Worm (Caenorhabditis elegans) whole organism, L4 larva: Measurements from ENCODE around the gene C47E8.11.

Experiments
- D1046.2 ChIP-seq: fragments of 200-800 bp; sonication (Bioruptor generic); IDR thresholded peaks from 2 replicates; pipeline ENCODE4 v1.3.6; 2022; ENCODE audit warnings: missing genetic modification characterization, missing compliant biosample characterization
- T26A8.4 ChIP-seq: fragments of 200-800 bp; sonication (Bioruptor generic); IDR thresholded peaks from 2 replicates; pipeline ENCODE4 v1.3.6; 2022; ENCODE audit warnings: missing genetic modification characterization, missing compliant biosample characterization
- Y5F2A.4 ChIP-seq: fragments of 200-800 bp; sonication (Bioruptor generic); optimal IDR thresholded peaks from 2 replicates; lab custom pipeline; 2018; ENCODE audit warnings: mild to moderate bottlenecking, missing genetic modification characterization, missing compliant biosample characterization
- ZK337.2 ChIP-seq: fragments of 200-800 bp; sonication (Bioruptor generic); IDR thresholded peaks from 2 replicates; pipeline ENCODE4 v1.3.6; 2022; ENCODE audit warnings: missing genetic modification reagents, missing genetic modification characterization, missing compliant biosample characterization
- aha-1 ChIP-seq: fragments of 150-350 bp; peaks from one replicate; lab custom pipeline; 2014; ENCODE audit warnings: missing biosample characterization, missing genetic modification characterization
- attf-4 ChIP-seq: sonication (generic microtip); optimal IDR thresholded peaks from 3 replicates; lab custom pipeline; 2017; ENCODE audit warnings: missing biosample characterization, missing genetic modification characterization
- ceh-44 ChIP-seq: fragments of 200-800 bp; sonication (Bioruptor generic); IDR thresholded peaks from 2 replicates; pipeline ENCODE4 v1.3.6; 2022; ENCODE audit warnings: missing genetic modification reagents, missing genetic modification characterization, missing compliant biosample characterization
- ceh-82 ChIP-seq: sonication (generic microtip); optimal IDR thresholded peaks from 2 replicates; lab custom pipeline; 2017; ENCODE audit warnings: missing biosample characterization, missing genetic modification characterization
- ctbp-1 ChIP-seq: fragments of 200-800 bp; sonication (Bioruptor generic); IDR thresholded peaks from 2 replicates; pipeline ENCODE4 v1.3.6; 2022; ENCODE audit warnings: missing genetic modification reagents, missing genetic modification characterization, missing compliant biosample characterization
- daf-12 ChIP-seq: fragments of 150-350 bp; optimal IDR thresholded peaks from 2 replicates; lab custom pipeline; 2014; ENCODE audit warnings: missing biosample characterization, missing genetic modification reagents, missing genetic modification characterization
- daf-16 ChIP-seq, 3 experiments: sonication (generic microtip); optimal IDR thresholded peaks; 2 replicates each; lab custom pipeline; 2016 to 2017; ENCODE audit warnings: missing genetic modification characterization in 3 of 3, missing genetic modification reagents in 3 of 3, mild to moderate bottlenecking in 2 of 3, missing compliant biosample characterization in 2 of 3, missing biosample characterization in 1 of 3, moderate library complexity in 1 of 3
- dmd-6 ChIP-seq: fragments of 200-800 bp; sonication (Bioruptor generic); IDR thresholded peaks from 2 replicates; pipeline ENCODE4 v1.3.6; 2022; ENCODE audit warnings: missing genetic modification reagents, missing genetic modification characterization, missing compliant biosample characterization
- dmd-8 ChIP-seq: fragments of 200-800 bp; sonication (Bioruptor generic); IDR thresholded peaks from 2 replicates; pipeline ENCODE4 v1.3.6; 2022; ENCODE audit warnings: missing genetic modification characterization, missing compliant biosample characterization
- duxl-1 ChIP-seq: sonication (generic microtip); optimal IDR thresholded peaks from 2 replicates; lab custom pipeline; 2016; ENCODE audit warnings: mild to moderate bottlenecking, missing genetic modification characterization, moderate library complexity, missing compliant biosample characterization; ENCODE audit not compliant: poor library complexity
- dve-1 ChIP-seq: sonication (generic microtip); optimal IDR thresholded peaks from 2 replicates; lab custom pipeline; 2017; ENCODE audit warnings: antibody characterized with exemption, mild to moderate bottlenecking, missing genetic modification characterization, missing compliant biosample characterization; ENCODE audit not compliant: insufficient read depth
- egl-27 ChIP-seq: sonication (generic microtip); optimal IDR thresholded peaks from 3 replicates; lab custom pipeline; 2017; ENCODE audit warnings: missing biosample characterization, missing genetic modification reagents, missing genetic modification characterization
- egl-43 ChIP-seq: fragments of 200-800 bp; sonication (Bioruptor generic); IDR thresholded peaks from 2 replicates; pipeline ENCODE4 v1.3.6; 2022; ENCODE audit warnings: missing genetic modification reagents, missing genetic modification characterization, missing compliant biosample characterization
- fkh-10 ChIP-seq: fragments of 150-350 bp; optimal IDR thresholded peaks from 2 replicates; lab custom pipeline; 2014; ENCODE audit warnings: missing biosample characterization, missing genetic modification reagents, missing genetic modification characterization
- fos-1 ChIP-seq: fragments of 150-350 bp; optimal IDR thresholded peaks from 2 replicates; lab custom pipeline; 2014; ENCODE audit warnings: missing biosample characterization, missing genetic modification characterization
- hlh-11 ChIP-seq: fragments of 200-800 bp; sonication (Bioruptor generic); optimal IDR thresholded peaks from 2 replicates; lab custom pipeline; 2018; ENCODE audit warnings: mild to moderate bottlenecking, missing genetic modification characterization, missing compliant biosample characterization
- hlh-30 ChIP-seq: sonication (generic microtip); optimal IDR thresholded peaks from 2 replicates; lab custom pipeline; 2017; ENCODE audit warnings: antibody characterized with exemption, mild to moderate bottlenecking, missing genetic modification characterization, missing compliant biosample characterization; ENCODE audit not compliant: insufficient read depth
- hmg-1.1 ChIP-seq: fragments of 200-800 bp; sonication (Bioruptor generic); IDR thresholded peaks from 2 replicates; pipeline ENCODE4 v1.3.6; 2022; ENCODE audit warnings: missing genetic modification reagents, missing genetic modification characterization, missing compliant biosample characterization
- lim-7 ChIP-seq: fragments of 200-800 bp; sonication (Bioruptor generic); IDR thresholded peaks from 2 replicates; pipeline ENCODE4 v1.3.6; 2022; ENCODE audit warnings: missing genetic modification characterization, missing compliant biosample characterization
- lin-13 ChIP-seq: fragments of 150-350 bp; optimal IDR thresholded peaks from 2 replicates; lab custom pipeline; 2014; ENCODE audit warnings: missing biosample characterization, missing genetic modification reagents, missing genetic modification characterization
- lin-15B ChIP-seq: fragments of 150-350 bp; sonication (generic microtip); optimal IDR thresholded peaks from 3 replicates; lab custom pipeline; 2014; ENCODE audit warnings: missing biosample characterization, missing genetic modification characterization
- lin-29 ChIP-seq: fragments of 200-800 bp; sonication (Bioruptor generic); IDR thresholded peaks from 2 replicates; pipeline ENCODE4 v1.3.6; 2022; ENCODE audit warnings: missing genetic modification reagents, missing genetic modification characterization, missing compliant biosample characterization
- lin-38 ChIP-seq: fragments of 200-800 bp; sonication (Bioruptor generic); IDR thresholded peaks from 2 replicates; pipeline ENCODE4 v1.3.6; 2022; ENCODE audit warnings: missing genetic modification reagents, missing genetic modification characterization, missing compliant biosample characterization
- lsy-2 ChIP-seq, 2 experiments: fragments of 150-350 bp in 1 of 2; sonication (generic microtip) in 1 of 2; optimal IDR thresholded peaks; 2 replicates each; lab custom pipeline; 2014 to 2017; ENCODE audit warnings: missing biosample characterization in 2 of 2, missing genetic modification characterization in 2 of 2
- madf-5 ChIP-seq, 2 experiments: fragments of 200-800 bp; sonication (Bioruptor generic); IDR thresholded peaks; 2 replicates each; pipeline ENCODE4 v1.3.6; 2022; ENCODE audit warnings: missing compliant biosample characterization in 2 of 2, missing genetic modification characterization in 2 of 2
- mdl-1 ChIP-seq, 2 experiments: fragments of 150-350 bp in 1 of 2; sonication (generic microtip) in 1 of 2; optimal IDR thresholded peaks; 2 replicates each; lab custom pipeline; 2014 to 2017; ENCODE audit warnings: missing biosample characterization in 2 of 2, missing genetic modification characterization in 2 of 2
- mxl-2 ChIP-seq: fragments of 200-800 bp; sonication (Bioruptor generic); conservative IDR thresholded peaks from 2 replicates; pipeline ENCODE4 v1.3.6; 2022; ENCODE audit warnings: missing genetic modification reagents, missing genetic modification characterization, missing compliant biosample characterization
- nhr-102 ChIP-seq: sonication (generic microtip); optimal IDR thresholded peaks from 2 replicates; lab custom pipeline; 2016; ENCODE audit warnings: mild to moderate bottlenecking, missing genetic modification characterization, moderate library complexity, missing compliant biosample characterization
- nhr-111 ChIP-seq: fragments of 200-800 bp; sonication (Bioruptor generic); optimal IDR thresholded peaks from 2 replicates; lab custom pipeline; 2018; ENCODE audit warnings: mild to moderate bottlenecking, missing genetic modification characterization, missing compliant biosample characterization
- nhr-25 ChIP-seq: sonication (generic microtip); optimal IDR thresholded peaks from 2 replicates; lab custom pipeline; 2017; ENCODE audit warnings: missing genetic modification characterization, mild to moderate bottlenecking, missing compliant biosample characterization, antibody characterized with exemption, moderate library complexity, borderline replicate concordance; ENCODE audit not compliant: insufficient read depth
- nhr-28 ChIP-seq: fragments of 150-350 bp; optimal IDR thresholded peaks from 2 replicates; lab custom pipeline; 2014; ENCODE audit warnings: missing biosample characterization, missing genetic modification characterization
- nhr-41 ChIP-seq: fragments of 200-800 bp; sonication (Bioruptor generic); IDR thresholded peaks from 2 replicates; pipeline ENCODE4 v1.3.6; 2022; ENCODE audit warnings: missing genetic modification reagents, missing genetic modification characterization, missing compliant biosample characterization
- nhr-42 ChIP-seq: fragments of 200-800 bp; sonication (Bioruptor generic); IDR thresholded peaks from 2 replicates; pipeline ENCODE4 v1.3.6; 2022; ENCODE audit warnings: missing genetic modification characterization, missing compliant biosample characterization
- nhr-6 ChIP-seq: fragments of 150-350 bp; optimal IDR thresholded peaks from 2 replicates; lab custom pipeline; 2014; ENCODE audit warnings: missing biosample characterization, missing genetic modification characterization
- pha-4 ChIP-seq, 2 experiments: fragments of 150-350 bp in 1 of 2; fragments of 200-800 bp in 1 of 2; sonication (Bioruptor generic) in 1 of 2; IDR thresholded peaks in 1 of 2; optimal IDR thresholded peaks in 1 of 2; 2 replicates each; pipeline versions ENCODE4 v1.3.6 to Lab custom; 2014 to 2022; ENCODE audit warnings: missing genetic modification characterization in 2 of 2, missing genetic modification reagents in 2 of 2, missing biosample characterization in 1 of 2, missing compliant biosample characterization in 1 of 2
- saeg-2 ChIP-seq: fragments of 200-800 bp; sonication (Bioruptor generic); IDR thresholded peaks from 2 replicates; pipeline ENCODE4 v1.3.6; 2022; ENCODE audit warnings: missing genetic modification reagents, missing genetic modification characterization, missing compliant biosample characterization
- set-16 ChIP-seq: fragments of 200-800 bp; sonication (Bioruptor generic); IDR thresholded peaks from 2 replicates; pipeline ENCODE4 v1.3.6; 2022; ENCODE audit warnings: missing genetic modification reagents, missing genetic modification characterization, missing compliant biosample characterization
- spr-3 ChIP-seq: fragments of 200-800 bp; sonication (Bioruptor generic); optimal IDR thresholded peaks from 2 replicates; lab custom pipeline; 2018; ENCODE audit warnings: mild to moderate bottlenecking, missing genetic modification characterization, missing compliant biosample characterization
- tag-97 ChIP-seq: fragments of 200-800 bp; sonication (Bioruptor generic); IDR thresholded peaks from 2 replicates; pipeline ENCODE4 v1.3.6; 2022; ENCODE audit warnings: missing genetic modification characterization, missing compliant biosample characterization
- tra-1 ChIP-seq: fragments of 200-800 bp; sonication (Bioruptor generic); IDR thresholded peaks from 2 replicates; pipeline ENCODE4 v1.3.6; 2022; ENCODE audit warnings: missing genetic modification reagents, missing genetic modification characterization, missing compliant biosample characterization
- unc-130 ChIP-seq: sonication (generic microtip); optimal IDR thresholded peaks from 2 replicates; lab custom pipeline; 2016; ENCODE audit warnings: missing genetic modification reagents, missing genetic modification characterization, missing compliant biosample characterization
- vab-7 ChIP-seq: fragments of 200-800 bp; sonication (Bioruptor generic); IDR thresholded peaks from 2 replicates; pipeline ENCODE4 v1.3.6; 2022; ENCODE audit warnings: missing genetic modification reagents, missing genetic modification characterization, missing compliant biosample characterization
- zfp-3 ChIP-seq: fragments of 200-800 bp; sonication (Bioruptor generic); conservative IDR thresholded peaks from 2 replicates; pipeline ENCODE4 v1.3.6; 2022; ENCODE audit warnings: missing genetic modification reagents, missing genetic modification characterization, missing compliant biosample characterization
- zip-2 ChIP-seq: fragments of 150-350 bp; optimal IDR thresholded peaks from 2 replicates; lab custom pipeline; 2014; ENCODE audit warnings: missing biosample characterization, missing genetic modification characterization

Gene C47E8.11

ce11 chrV:14685435-14686058 lies 2.9 kb upstream of the C47E8.11 start, which contains the start of gene C47E8.4 (continued):
- TF ChIP-seq lin-38 (GFP tag; lab: Robert Waterston, UW), result peak; percentile 99
- TF ChIP-seq nhr-111, result peak; percentile 54
- TF ChIP-seq nhr-6, result peak; percentile 99
- TF ChIP-seq egl-43 (GFP tag; lab: Robert Waterston, UW), result peak; percentile 89; the same call in 1 of the 2 replicates
- peak; percentile 99 for TF ChIP-seq dve-1 (tag; lab: Kevin White, UChicago)
- TF ChIP-seq aha-1 (tag; lab: Kevin White, UChicago), result peak; percentile 99
- peak; percentile 93 for TF ChIP-seq lin-15B (tag; lab: Kevin White, UChicago)
- peak; percentile 66 to 98 for TF ChIP-seq daf-16 (GFP tag; optimal IDR thresholded peaks at IDR 0.05; lab: Kevin White, UChicago)
- TF ChIP-seq daf-16 (tag; optimal IDR thresholded peaks at IDR 0.05; lab: Kevin White, UChicago), result peak; percentile 78
- TF ChIP-seq unc-130, result peak; percentile 97
- peak; percentile 95 for TF ChIP-seq hmg-1.1 (GFP tag; lab: Robert Waterston, UW)
- TF ChIP-seq mdl-1 (tag; optimal IDR thresholded peaks at IDR 0.05; lab: Kevin White, UChicago), result peak in 1 of 2 experiments; percentile 48
- peak; percentile 63; the same call in 1 of the 2 replicates for TF ChIP-seq mxl-2 (GFP tag; lab: Robert Waterston, UW)
- no peak for TF ChIP-seq dmd-8
- peak; percentile 90 for TF ChIP-seq zip-2 (tag; lab: Kevin White, UChicago)
- peak; percentile 97 for TF ChIP-seq zfp-3 (GFP tag; lab: Robert Waterston, UW)
- TF ChIP-seq ctbp-1 (GFP tag; lab: Robert Waterston, UW), result peak; percentile 97
- TF ChIP-seq vab-7 (GFP tag; lab: Robert Waterston, UW), result peak; percentile 69
- peak; percentile 97 for TF ChIP-seq dmd-6 (GFP tag; lab: Robert Waterston, UW)
- TF ChIP-seq attf-4 (tag; lab: Kevin White, UChicago), result no peak
- TF ChIP-seq ceh-44 (GFP tag; lab: Robert Waterston, UW), result peak; percentile 72; the same call in 1 of the 2 replicates
- peak; percentile 83 for TF ChIP-seq nhr-28 (tag; lab: Kevin White, UChicago)
- peak; percentile 65; the same call in 1 of the 2 replicates for TF ChIP-seq nhr-41
- peak; percentile 64 for TF ChIP-seq set-16 (GFP tag; lab: Robert Waterston, UW)
- TF ChIP-seq lin-13 (GFP tag; lab: Kevin White, UChicago), result peak; percentile 97
- peak; percentile 74 to 81; a peak in 2 of 4 replicates for TF ChIP-seq madf-5 (GFP tag; IDR thresholded peaks at IDR 0.05; lab: Robert Waterston, UW)
- TF ChIP-seq ZK337.2 (GFP tag; lab: Robert Waterston, UW), result peak; percentile 95
- TF ChIP-seq nhr-42, result peak; percentile 91
- peak; percentile 98 for TF ChIP-seq tra-1
- TF ChIP-seq nhr-102 (tag; lab: Kevin White, UChicago), result peak; percentile 97
- TF ChIP-seq egl-27 (tag; lab: Kevin White, UChicago), result no peak
- TF ChIP-seq lim-7, result no peak
- peak; percentile 96 for TF ChIP-seq hlh-11 (tag; lab: Kevin White, UChicago)
- peak; percentile 91 for TF ChIP-seq saeg-2 (GFP tag; lab: Robert Waterston, UW)
- TF ChIP-seq spr-3 (GFP tag; lab: Kevin White, UChicago), result peak; percentile 85
- peak; percentile 94 for TF ChIP-seq nhr-25
- TF ChIP-seq T26A8.4, result peak; percentile 97
- TF ChIP-seq D1046.2, result peak; percentile 83; the same call in 1 of the 2 replicates
- TF ChIP-seq tag-97 (GFP tag; lab: Robert Waterston, UW), result peak; percentile 96
- no peak for TF ChIP-seq daf-12 (tag; lab: Kevin White, UChicago)
- no peak for TF ChIP-seq fos-1
- peak; percentile 93 to 98 for TF ChIP-seq lsy-2 (tag; optimal IDR thresholded peaks at IDR 0.05; lab: Kevin White, UChicago)
- peak; percentile 96 for TF ChIP-seq duxl-1 (tag; lab: Kevin White, UChicago)
- peak; percentile 91 for TF ChIP-seq hlh-30 (tag; lab: Kevin White, UChicago)
- TF ChIP-seq ceh-82, result no peak
- peak; percentile 90 for TF ChIP-seq lin-29
- TF ChIP-seq Y5F2A.4 (GFP tag; lab: Kevin White, UChicago), result peak; percentile 25
- TF ChIP-seq fkh-10 (GFP tag; lab: Kevin White, UChicago), result peak; percentile 96
- peak; percentile 94 for TF ChIP-seq pha-4 (GFP tag; IDR thresholded peaks at IDR 0.05; lab: Robert Waterston, UW)
- peak; percentile 90 for TF ChIP-seq pha-4 (tag; optimal IDR thresholded peaks at IDR 0.05; lab: Kevin White, UChicago)
